Fruit fly (Drosophila melanogaster) whole organism, embryonic: ENCODE data around the gene CG33331.

Experiments
- Atf3 ChIP-seq: fragments of 200-800 bp; sonication (Bioruptor generic); optimal IDR thresholded peaks from 3 replicates; lab custom pipeline; 2016; ENCODE audit warnings: missing biosample characterization, missing genetic modification characterization
- BEAF-32 ChIP-seq: fragments of 200-800 bp; sonication (Bioruptor generic); optimal IDR thresholded peaks from 3 replicates; lab custom pipeline; 2017; ENCODE audit warnings: missing biosample characterization, missing genetic modification characterization, mild to moderate bottlenecking, moderate library complexity, missing genetic modification reagents
- CG10431 ChIP-seq: fragments of 200-800 bp; sonication (Bioruptor generic); optimal IDR thresholded peaks from 3 replicates; lab custom pipeline; 2018; ENCODE audit warnings: missing biosample characterization, mild to moderate bottlenecking, missing genetic modification characterization
- CG12299 ChIP-seq: fragments of 200-800 bp; sonication (Bioruptor generic); optimal IDR thresholded peaks from 2 replicates; lab custom pipeline; 2018; ENCODE audit warnings: missing biosample characterization, mild to moderate bottlenecking, missing genetic modification characterization
- CG13287 ChIP-seq: fragments of 200-800 bp; sonication (Bioruptor generic); IDR thresholded peaks from 2 replicates; pipeline ENCODE4 v1.3.6; 2022; ENCODE audit warnings: missing biosample characterization, missing genetic modification characterization; ENCODE audit not compliant: partially characterized antibody
- CG1529 ChIP-seq: fragments of 200-800 bp; sonication (Bioruptor generic); optimal IDR thresholded peaks from 3 replicates; lab custom pipeline; 2018; ENCODE audit warnings: missing biosample characterization, missing genetic modification characterization
- CG2116 ChIP-seq: fragments of 200-800 bp; sonication (Bioruptor generic); optimal IDR thresholded peaks from 3 replicates; lab custom pipeline; 2018; ENCODE audit warnings: missing biosample characterization, mild to moderate bottlenecking, missing genetic modification characterization
- CG2712 ChIP-seq: fragments of 200-800 bp; optimal IDR thresholded peaks from 3 replicates; lab custom pipeline; 2019; ENCODE audit warnings: missing biosample characterization, mild to moderate bottlenecking, missing genetic modification characterization, moderate library complexity
- CG34422 ChIP-seq: fragments of 200-800 bp; sonication (Bioruptor generic); IDR thresholded peaks from 3 replicates; pipeline ENCODE4 v1.3.6; 2022; ENCODE audit warnings: missing biosample characterization, missing genetic modification characterization
- CG5180 ChIP-seq: fragments of 200-800 bp; sonication (Bioruptor generic); optimal IDR thresholded peaks from 3 replicates; lab custom pipeline; 2017; ENCODE audit warnings: missing biosample characterization, missing genetic modification characterization, mild to moderate bottlenecking, moderate library complexity, missing genetic modification reagents
- CG6689 ChIP-seq: fragments of 200-800 bp; sonication (Bioruptor generic); IDR thresholded peaks from 2 replicates; pipeline ENCODE4 v1.3.6; 2022; ENCODE audit warnings: missing biosample characterization, missing genetic modification characterization
- CG7372 ChIP-seq: fragments of 200-800 bp; sonication (Bioruptor generic); IDR thresholded peaks from 2 replicates; pipeline ENCODE4 v1.3.6; 2022; ENCODE audit warnings: missing biosample characterization, missing genetic modification characterization
- CG7928 ChIP-seq: fragments of 200-800 bp; sonication (Bioruptor generic); optimal IDR thresholded peaks from 2 replicates; lab custom pipeline; 2017; ENCODE audit warnings: missing biosample characterization, mild to moderate bottlenecking, missing genetic modification characterization
- CHES-1-like ChIP-seq: fragments of 200-800 bp; sonication (Bioruptor generic); optimal IDR thresholded peaks from 2 replicates; lab custom pipeline; 2016; ENCODE audit warnings: missing biosample characterization, missing genetic modification characterization
- Deaf1 ChIP-seq: fragments of 200-800 bp; optimal IDR thresholded peaks from 3 replicates; lab custom pipeline; 2019; ENCODE audit warnings: missing biosample characterization, mild to moderate bottlenecking, missing genetic modification characterization, moderate library complexity
- Dp ChIP-seq: fragments of 200-800 bp; sonication (Bioruptor generic); optimal IDR thresholded peaks from 2 replicates; lab custom pipeline; 2018; ENCODE audit warnings: missing biosample characterization, mild to moderate bottlenecking, missing genetic modification characterization, moderate library complexity
- Drgx ChIP-seq: fragments of 200-800 bp; sonication (Bioruptor generic); IDR thresholded peaks from 2 replicates; pipeline ENCODE4 v1.3.6; 2022; ENCODE audit warnings: missing biosample characterization, missing genetic modification characterization
- Elba2 ChIP-seq: fragments of 200-800 bp; sonication (Bioruptor generic); optimal IDR thresholded peaks from 3 replicates; lab custom pipeline; 2016; ENCODE audit warnings: missing biosample characterization, missing genetic modification characterization
- Ets65A ChIP-seq: fragments of 200-800 bp; sonication (Bioruptor generic); peaks from one replicate; lab custom pipeline; 2016; ENCODE audit warnings: missing biosample characterization, missing genetic modification characterization
- HLH4C ChIP-seq: fragments of 200-800 bp; sonication (Bioruptor generic); IDR thresholded peaks from 3 replicates; pipeline ENCODE4 v1.3.6; 2022; ENCODE audit warnings: missing biosample characterization, missing genetic modification characterization; ENCODE audit not compliant: partially characterized antibody
- Hey ChIP-seq: fragments of 200-800 bp; sonication (Bioruptor generic); optimal IDR thresholded peaks from 3 replicates; lab custom pipeline; 2018; ENCODE audit warnings: missing biosample characterization, mild to moderate bottlenecking, missing genetic modification characterization
- Lpt ChIP-seq: fragments of >200 bp; optimal IDR thresholded peaks from 2 replicates; lab custom pipeline; 2018; ENCODE audit warnings: missing biosample characterization, missing genetic modification characterization
- Med ChIP-seq: fragments of 200-800 bp; sonication (Bioruptor generic); peaks from one replicate; lab custom pipeline; 2016; ENCODE audit warnings: missing biosample characterization, missing genetic modification characterization, mild to moderate bottlenecking, inconsistent platforms, moderate library complexity
- Mes4 ChIP-seq: fragments of 200-800 bp; sonication (Bioruptor generic); optimal IDR thresholded peaks from 2 replicates; lab custom pipeline; 2016; ENCODE audit warnings: missing biosample characterization, missing genetic modification characterization
- Myb ChIP-seq: fragments of 200-800 bp; sonication (Bioruptor generic); optimal IDR thresholded peaks from 2 replicates; lab custom pipeline; 2016; ENCODE audit warnings: missing biosample characterization, missing genetic modification characterization
- Neu2 ChIP-seq: fragments of 200-800 bp; sonication (Bioruptor generic); optimal IDR thresholded peaks from 3 replicates; lab custom pipeline; 2016; ENCODE audit warnings: missing biosample characterization, missing genetic modification characterization, borderline replicate concordance
- Pdp1 ChIP-seq, 2 experiments: fragments of 200-800 bp; sonication (Bioruptor generic); optimal IDR thresholded peaks; 3 replicates each; lab custom pipeline; 2016; ENCODE audit warnings: missing biosample characterization in 2 of 2, missing genetic modification characterization in 2 of 2, mild to moderate bottlenecking in 1 of 2, moderate library complexity in 1 of 2
- Sin3A ChIP-seq: fragments of >200 bp; optimal IDR thresholded peaks from 2 replicates; lab custom pipeline; 2018
- bab2 ChIP-seq: fragments of 200-800 bp; sonication (Bioruptor generic); optimal IDR thresholded peaks from 2 replicates; lab custom pipeline; 2016; ENCODE audit warnings: missing biosample characterization, missing genetic modification characterization
- bigmax ChIP-seq: fragments of 200-800 bp; sonication (Bioruptor generic); optimal IDR thresholded peaks from 2 replicates; lab custom pipeline; 2018; ENCODE audit warnings: missing biosample characterization, mild to moderate bottlenecking, missing genetic modification characterization
- br ChIP-seq: fragments of >200 bp; optimal IDR thresholded peaks from 2 replicates; lab custom pipeline; 2017
- ci ChIP-seq: fragments of 200-800 bp; sonication (Bioruptor generic); IDR thresholded peaks from 3 replicates; pipeline ENCODE4 v1.3.6; 2022; ENCODE audit warnings: missing biosample characterization, missing genetic modification characterization
- cwo ChIP-seq: fragments of 200-800 bp; sonication (Bioruptor generic); optimal IDR thresholded peaks from 3 replicates; lab custom pipeline; 2017; ENCODE audit warnings: missing biosample characterization, missing genetic modification characterization, mild to moderate bottlenecking, moderate library complexity, missing genetic modification reagents
- hbn ChIP-seq: fragments of 200-800 bp; sonication (Bioruptor generic); IDR thresholded peaks from 2 replicates; pipeline ENCODE4 v1.3.6; 2022; ENCODE audit warnings: missing biosample characterization, missing genetic modification characterization; ENCODE audit not compliant: partially characterized antibody
- kah ChIP-seq: fragments of 200-800 bp; sonication (Bioruptor generic); optimal IDR thresholded peaks from 2 replicates; lab custom pipeline; 2018; ENCODE audit warnings: missing biosample characterization, mild to moderate bottlenecking, missing genetic modification characterization
- nmo ChIP-seq: fragments of 200-800 bp; sonication (Bioruptor generic); optimal IDR thresholded peaks from 2 replicates; lab custom pipeline; 2018; ENCODE audit warnings: missing biosample characterization, mild to moderate bottlenecking, missing genetic modification characterization, moderate library complexity
- odd ChIP-seq: fragments of 200-800 bp; sonication (Bioruptor generic); optimal IDR thresholded peaks from 2 replicates; lab custom pipeline; 2017; ENCODE audit warnings: missing biosample characterization, mild to moderate bottlenecking, missing genetic modification characterization
- onecut ChIP-seq: fragments of 200-800 bp; sonication (Bioruptor generic); IDR thresholded peaks from 2 replicates; pipeline ENCODE4 v1.3.6; 2022; ENCODE audit warnings: missing biosample characterization, missing genetic modification characterization
- pzg ChIP-seq: fragments of 200-800 bp; sonication (Bioruptor generic); optimal IDR thresholded peaks from 3 replicates; lab custom pipeline; 2018; ENCODE audit warnings: missing biosample characterization, mild to moderate bottlenecking, missing genetic modification characterization, moderate library complexity
- slou ChIP-seq: fragments of 200-800 bp; sonication (Bioruptor generic); optimal IDR thresholded peaks from 3 replicates; lab custom pipeline; 2016; ENCODE audit warnings: missing biosample characterization, missing genetic modification characterization
- slp2 ChIP-seq: fragments of 200-800 bp; sonication (Bioruptor generic); optimal IDR thresholded peaks from 2 replicates; lab custom pipeline; 2016; ENCODE audit warnings: missing biosample characterization, missing genetic modification characterization
- sna ChIP-seq: fragments of 200-800 bp; sonication (Bioruptor generic); IDR thresholded peaks from 2 replicates; pipeline ENCODE4 v1.3.6; 2022; ENCODE audit warnings: missing biosample characterization, missing genetic modification characterization; ENCODE audit not compliant: partially characterized antibody
- stwl ChIP-seq: fragments of 200-800 bp; sonication (Bioruptor generic); optimal IDR thresholded peaks from 3 replicates; lab custom pipeline; 2018; ENCODE audit warnings: missing biosample characterization, mild to moderate bottlenecking, missing genetic modification characterization, moderate library complexity
- unc-4 ChIP-seq: fragments of 200-800 bp; sonication (Bioruptor generic); IDR thresholded peaks from 2 replicates; pipeline ENCODE4 v1.3.6; 2022; ENCODE audit warnings: missing biosample characterization, missing genetic modification characterization; ENCODE audit not compliant: partially characterized antibody
- vnd ChIP-seq: fragments of 200-800 bp; sonication (Bioruptor generic); IDR thresholded peaks from 3 replicates; pipeline ENCODE4 v1.3.6; 2022; ENCODE audit warnings: missing biosample characterization, missing genetic modification characterization; ENCODE audit not compliant: partially characterized antibody
- zf30C ChIP-seq: fragments of 200-800 bp; sonication (Bioruptor generic); optimal IDR thresholded peaks from 3 replicates; lab custom pipeline; 2018; ENCODE audit warnings: missing biosample characterization, mild to moderate bottlenecking, missing genetic modification characterization

The CG33331 gene

DNA sequence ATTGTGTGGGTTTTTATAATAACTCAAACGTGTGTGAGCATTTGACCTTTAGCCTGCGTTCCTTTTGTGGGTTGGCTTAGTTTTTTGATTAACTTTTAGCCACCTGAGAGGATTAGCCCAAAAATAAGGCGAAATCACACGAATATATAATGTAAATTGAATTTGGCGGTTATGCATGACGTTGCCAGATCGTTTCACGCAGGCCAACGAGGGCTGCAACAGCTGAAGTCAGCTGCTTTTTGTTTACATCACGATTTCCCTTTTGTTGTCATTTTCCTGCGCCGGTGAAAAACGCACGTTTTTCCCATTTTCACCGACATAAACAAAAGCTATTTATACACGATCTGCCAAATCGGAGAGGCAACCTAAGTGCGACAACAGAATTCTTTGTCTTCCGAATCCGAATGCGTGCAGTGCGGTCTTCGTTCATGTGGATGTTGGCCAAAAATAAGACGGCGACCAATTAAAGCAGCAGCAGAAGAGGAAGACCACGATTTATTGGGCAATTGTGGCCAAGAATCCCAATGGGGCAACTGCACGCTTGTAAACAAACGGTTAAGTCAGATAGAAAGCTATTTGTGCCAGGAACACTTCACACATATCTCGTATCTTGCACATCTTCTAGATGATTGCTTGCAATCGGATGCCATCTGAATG lies 6.9 kb upstream of the CG33331 start, which contains the start of gene CG3631 (continued):
- 0 out of 2 replicates have a peak, but pooled peaks have one; percentile 14 for TF ChIP-seq sna
- peak in 1 of 2 experiments; percentile 81 for TF ChIP-seq Pdp1 (GFP tag; optimal IDR thresholded peaks at IDR 0.05; lab: Kevin White, UChicago)
- TF ChIP-seq Dp (GFP tag; lab: Kevin White, UChicago), result peak; percentile 95
- TF ChIP-seq Elba2 (GFP tag; lab: Kevin White, UChicago), result peak; percentile 38
- TF ChIP-seq Drgx, result 0 out of 2 replicates have a peak, but pooled peaks have one; percentile 16
- TF ChIP-seq stwl (tag; lab: Kevin White, UChicago), result peak; percentile 44
- TF ChIP-seq Deaf1 (tag; lab: Kevin White, UChicago), result no peak
- TF ChIP-seq odd (GFP tag; lab: Kevin White, UChicago), result no peak
- TF ChIP-seq BEAF-32 (GFP tag; lab: Kevin White, UChicago), result peak; percentile 25
- no peak for TF ChIP-seq Neu2 (GFP tag; lab: Kevin White, UChicago)
- peak; percentile 68 for TF ChIP-seq pzg
- peak; percentile 33 for TF ChIP-seq cwo (GFP tag; lab: Kevin White, UChicago)
- peak; percentile 30 for TF ChIP-seq CG2116 (GFP tag; lab: Kevin White, UChicago)
- peak; percentile 34 for TF ChIP-seq hbn
- peak; percentile 87; the same call in 2 of the 3 replicates for TF ChIP-seq CG34422
- TF ChIP-seq ci (GFP tag; lab: Robert Waterston, UW), result no peak
- no peak for TF ChIP-seq br (lab: Kevin White, UChicago)
- TF ChIP-seq nmo (GFP tag; lab: Kevin White, UChicago), result peak; percentile 10
- TF ChIP-seq Hey (tag; lab: Kevin White, UChicago), result no peak
- peak; percentile 32 for TF ChIP-seq Med
- no peak for TF ChIP-seq CG12299 (tag; lab: Kevin White, UChicago)
- TF ChIP-seq vnd (GFP tag; lab: Robert Waterston, UW), result no peak
- TF ChIP-seq HLH4C, result peak; percentile 43; the same call in 1 of the 3 replicates
- peak; percentile 55 for TF ChIP-seq CHES-1-like (GFP tag; lab: Kevin White, UChicago)
- no peak for TF ChIP-seq CG6689 (GFP tag; lab: Robert Waterston, UW)
- peak; percentile 39 for TF ChIP-seq zf30C (GFP tag; lab: Kevin White, UChicago)
- peak; percentile 49; the same call in 1 of the 2 replicates for TF ChIP-seq unc-4
- peak; percentile 64 for TF ChIP-seq Myb (GFP tag; lab: Kevin White, UChicago)
- peak; percentile 52 for TF ChIP-seq Sin3A (lab: Kevin White, UChicago)
- TF ChIP-seq CG7928 (GFP tag; lab: Kevin White, UChicago), result peak; percentile 96
- TF ChIP-seq kah (GFP tag; lab: Kevin White, UChicago), result no peak
- peak; percentile 3 for TF ChIP-seq slp2 (GFP tag; lab: Kevin White, UChicago)
- TF ChIP-seq, all 482 proteins: peak for 47

DNA sequence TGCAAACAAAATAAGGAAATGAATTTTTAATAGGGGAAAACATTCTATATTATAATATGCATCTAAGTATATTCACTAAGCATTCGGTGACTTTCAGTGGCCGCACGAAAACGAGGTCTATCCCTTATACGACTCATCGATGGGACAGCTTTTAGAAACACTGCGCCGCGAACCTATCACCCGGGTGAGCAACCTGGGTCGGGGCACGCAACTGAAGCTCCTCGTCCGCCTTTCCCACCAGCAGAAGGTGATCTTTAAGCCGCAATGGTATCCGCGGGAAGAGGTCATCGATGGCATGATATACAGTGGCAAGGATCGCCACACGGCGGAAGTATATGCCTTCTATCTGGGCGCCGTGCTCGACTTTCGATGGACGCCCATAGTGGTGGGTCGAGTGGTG lies 5.4 kb upstream of the CG33331 start:
- no peak for TF ChIP-seq bab2 (GFP tag; lab: Kevin White, UChicago)
- TF ChIP-seq Mes4, result no peak
- no peak for TF ChIP-seq CG13287 (GFP tag; lab: Robert Waterston, UW)
- peak; percentile 90 for TF ChIP-seq Ets65A (GFP tag; lab: Kevin White, UChicago)
- no peak for TF ChIP-seq bigmax (GFP tag; lab: Kevin White, UChicago)
- TF ChIP-seq CG7372, result 0 out of 2 replicates have a peak, but pooled peaks have one; percentile 18
- no peak for TF ChIP-seq slou
- no peak for TF ChIP-seq Lpt (GFP tag; lab: Kevin White, UChicago)
- TF ChIP-seq CG1529, result no peak
- no peak for TF ChIP-seq CG2712 (tag; lab: Kevin White, UChicago)
- TF ChIP-seq Atf3 (GFP tag; lab: Kevin White, UChicago), result no peak
- TF ChIP-seq onecut (GFP tag; lab: Robert Waterston, UW), result no peak
- no peak for TF ChIP-seq CG10431
- no peak for TF ChIP-seq CG5180 (GFP tag; lab: Kevin White, UChicago)
